Fruit fly (Drosophila melanogaster) whole organism, embryonic: ENCODE measurements around the gene nonC.

Experiments used
- Ada2b ChIP-seq: fragments of 200-800 bp; sonication (Bioruptor generic); IDR thresholded peaks from 2 replicates; pipeline ENCODE4 v1.3.6; 2022; ENCODE audit warnings: missing biosample characterization, missing genetic modification characterization
- CG11247 ChIP-seq: fragments of 200-800 bp; sonication (Bioruptor generic); IDR thresholded peaks from 2 replicates; pipeline ENCODE4 v1.3.6; 2022; ENCODE audit warnings: missing biosample characterization, missing genetic modification characterization
- CG12299 ChIP-seq: fragments of 200-800 bp; sonication (Bioruptor generic); optimal IDR thresholded peaks from 2 replicates; lab custom pipeline; 2018; ENCODE audit warnings: missing biosample characterization, mild to moderate bottlenecking, missing genetic modification characterization
- CG12659 ChIP-seq: fragments of 200-800 bp; sonication (Bioruptor generic); optimal IDR thresholded peaks from 3 replicates; lab custom pipeline; 2017; ENCODE audit warnings: mild to moderate bottlenecking, missing biosample characterization, missing genetic modification reagents, missing genetic modification characterization
- CG12769 ChIP-seq: fragments of 200-800 bp; sonication (Bioruptor generic); optimal IDR thresholded peaks from 2 replicates; lab custom pipeline; 2019; ENCODE audit warnings: missing biosample characterization, mild to moderate bottlenecking, missing genetic modification characterization, moderate library complexity
- CG16779 ChIP-seq: fragments of 200-800 bp; sonication (Bioruptor generic); IDR thresholded peaks from 2 replicates; pipeline ENCODE4 v1.3.6; 2022; ENCODE audit warnings: missing biosample characterization, missing genetic modification characterization
- CG16813 ChIP-seq: fragments of 200-800 bp; sonication (Bioruptor generic); IDR thresholded peaks from 3 replicates; pipeline ENCODE4 v1.3.6; 2022; ENCODE audit warnings: missing biosample characterization, missing genetic modification characterization; ENCODE audit not compliant: partially characterized antibody
- CG1792 ChIP-seq: fragments of 200-800 bp; sonication (Bioruptor generic); optimal IDR thresholded peaks from 2 replicates; lab custom pipeline; 2016; ENCODE audit warnings: missing biosample characterization, missing genetic modification characterization
- CG2116 ChIP-seq: fragments of 200-800 bp; sonication (Bioruptor generic); optimal IDR thresholded peaks from 3 replicates; lab custom pipeline; 2018; ENCODE audit warnings: missing biosample characterization, mild to moderate bottlenecking, missing genetic modification characterization
- CG2120 ChIP-seq: fragments of 200-800 bp; sonication (Bioruptor generic); optimal IDR thresholded peaks from 3 replicates; lab custom pipeline; 2016; ENCODE audit warnings: missing biosample characterization, missing genetic modification characterization
- CG30403 ChIP-seq: fragments of 200-800 bp; sonication (Bioruptor generic); optimal IDR thresholded peaks from 3 replicates; lab custom pipeline; 2016; ENCODE audit warnings: missing biosample characterization, missing genetic modification characterization
- CG3163 ChIP-seq: fragments of 200-800 bp; sonication (Bioruptor generic); optimal IDR thresholded peaks from 3 replicates; lab custom pipeline; 2016; ENCODE audit warnings: missing biosample characterization, missing genetic modification characterization
- CG3726 ChIP-seq: fragments of 200-800 bp; sonication (Bioruptor generic); IDR thresholded peaks from 3 replicates; pipeline ENCODE4, ENCODE4 v1.3.6; 2022; ENCODE audit warnings: missing biosample characterization, missing genetic modification characterization
- CG42726 ChIP-seq: fragments of 200-800 bp; sonication (Bioruptor generic); IDR thresholded peaks from 2 replicates; pipeline ENCODE4 v1.3.6; 2022; ENCODE audit warnings: missing biosample characterization, missing genetic modification characterization; ENCODE audit not compliant: partially characterized antibody
- Dad ChIP-seq: fragments of 200-800 bp; sonication (Bioruptor generic); optimal IDR thresholded peaks from 3 replicates; lab custom pipeline; 2016; ENCODE audit warnings: missing biosample characterization, missing genetic modification characterization
- Dll ChIP-seq: fragments of 200-800 bp; sonication (Bioruptor generic); IDR thresholded peaks from 4 replicates; pipeline ENCODE4 v1.3.6; 2022; ENCODE audit warnings: missing biosample characterization, missing genetic modification characterization; ENCODE audit not compliant: partially characterized antibody
- Dref ChIP-seq: fragments of 200-800 bp; sonication (Bioruptor generic); IDR thresholded peaks from 2 replicates; pipeline ENCODE4 v1.3.6; 2022; ENCODE audit warnings: missing biosample characterization, missing genetic modification characterization
- E2f1 ChIP-seq: fragments of 200-800 bp; sonication (Bioruptor generic); IDR thresholded peaks from 2 replicates; pipeline ENCODE4 v1.3.6; 2022; ENCODE audit warnings: missing biosample characterization, missing genetic modification characterization
- ERR ChIP-seq: fragments of 200-800 bp; sonication (Bioruptor generic); optimal IDR thresholded peaks from 2 replicates; lab custom pipeline; 2016; ENCODE audit warnings: missing biosample characterization, missing genetic modification characterization
- HLH4C ChIP-seq: fragments of 200-800 bp; sonication (Bioruptor generic); IDR thresholded peaks from 3 replicates; pipeline ENCODE4 v1.3.6; 2022; ENCODE audit warnings: missing biosample characterization, missing genetic modification characterization; ENCODE audit not compliant: partially characterized antibody
- Jarid2 ChIP-seq: fragments of 200-800 bp; sonication (Bioruptor generic); optimal IDR thresholded peaks from 3 replicates; lab custom pipeline; 2017; ENCODE audit warnings: mild to moderate bottlenecking, missing biosample characterization, missing genetic modification reagents, missing genetic modification characterization
- Lpt ChIP-seq: fragments of >200 bp; optimal IDR thresholded peaks from 2 replicates; lab custom pipeline; 2018; ENCODE audit warnings: missing biosample characterization, missing genetic modification characterization
- Med ChIP-seq: fragments of 200-800 bp; sonication (Bioruptor generic); peaks from one replicate; lab custom pipeline; 2016; ENCODE audit warnings: missing biosample characterization, missing genetic modification characterization, mild to moderate bottlenecking, inconsistent platforms, moderate library complexity
- Meics ChIP-seq: fragments of 200-800 bp; sonication (Bioruptor generic); optimal IDR thresholded peaks from 2 replicates; lab custom pipeline; 2017; ENCODE audit warnings: missing biosample characterization, mild to moderate bottlenecking, missing genetic modification characterization
- Usf ChIP-seq: fragments of 200-800 bp; sonication (Bioruptor generic); optimal IDR thresholded peaks from 2 replicates; lab custom pipeline; 2017; ENCODE audit warnings: missing genotype, missing biosample characterization, missing genetic modification characterization
- amos ChIP-seq: fragments of 200-800 bp; sonication (Bioruptor generic); IDR thresholded peaks from 2 replicates; pipeline ENCODE4 v1.3.6; 2022; ENCODE audit warnings: missing biosample characterization, missing genetic modification characterization; ENCODE audit not compliant: partially characterized antibody
- ato ChIP-seq: fragments of 200-800 bp; sonication (Bioruptor generic); IDR thresholded peaks from 2 replicates; pipeline ENCODE4 v1.3.6; 2022; ENCODE audit warnings: missing biosample characterization, missing genetic modification characterization; ENCODE audit not compliant: partially characterized antibody
- bbx ChIP-seq: fragments of 200-800 bp; sonication (Bioruptor generic); IDR thresholded peaks from 2 replicates; pipeline ENCODE4 v1.3.6; 2022; ENCODE audit warnings: missing biosample characterization, missing genetic modification characterization; ENCODE audit not compliant: partially characterized antibody
- chinmo ChIP-seq: fragments of 200-800 bp; sonication (Bioruptor generic); IDR thresholded peaks from 4 replicates; pipeline ENCODE4 v1.3.6; 2022; ENCODE audit warnings: missing biosample characterization, missing genetic modification characterization; ENCODE audit not compliant: partially characterized antibody
- dmrt99B ChIP-seq: fragments of 200-800 bp; sonication (Bioruptor generic); optimal IDR thresholded peaks from 2 replicates; lab custom pipeline; 2018; ENCODE audit warnings: missing biosample characterization, mild to moderate bottlenecking, missing genetic modification characterization, moderate library complexity
- ems ChIP-seq: fragments of 200-800 bp; sonication (Bioruptor generic); optimal IDR thresholded peaks from 3 replicates; lab custom pipeline; 2016; ENCODE audit warnings: missing biosample characterization, missing genetic modification characterization
- ftz-f1 ChIP-seq: fragments of 200-800 bp; sonication (Bioruptor generic); optimal IDR thresholded peaks from 2 replicates; lab custom pipeline; 2016; ENCODE audit warnings: missing biosample characterization, missing genetic modification characterization
- gfzf ChIP-seq: fragments of 200-800 bp; sonication (Bioruptor generic); optimal IDR thresholded peaks from 2 replicates; lab custom pipeline; 2016; ENCODE audit warnings: missing biosample characterization, mild to moderate bottlenecking, missing genetic modification characterization, moderate library complexity
- hbn ChIP-seq: fragments of 200-800 bp; sonication (Bioruptor generic); IDR thresholded peaks from 2 replicates; pipeline ENCODE4 v1.3.6; 2022; ENCODE audit warnings: missing biosample characterization, missing genetic modification characterization; ENCODE audit not compliant: partially characterized antibody
- ind ChIP-seq: fragments of 200-800 bp; sonication (Bioruptor generic); optimal IDR thresholded peaks from 3 replicates; lab custom pipeline; 2016; ENCODE audit warnings: missing biosample characterization, missing genetic modification characterization
- jumu ChIP-seq: fragments of 200-800 bp; sonication (Bioruptor generic); optimal IDR thresholded peaks from 3 replicates; lab custom pipeline; 2016; ENCODE audit warnings: missing biosample characterization, missing genetic modification characterization
- ken ChIP-seq: fragments of 200-800 bp; sonication (Bioruptor generic); IDR thresholded peaks from 3 replicates; pipeline ENCODE4 v1.3.6; 2022; ENCODE audit warnings: missing biosample characterization, missing genetic modification characterization
- klu ChIP-seq: fragments of 200-800 bp; sonication (Bioruptor generic); IDR thresholded peaks from 2 replicates; pipeline ENCODE4 v1.3.6; 2022; ENCODE audit warnings: missing biosample characterization, missing genetic modification characterization
- nerfin-1 ChIP-seq: fragments of 200-800 bp; sonication (Bioruptor generic); optimal IDR thresholded peaks from 3 replicates; lab custom pipeline; 2019; ENCODE audit warnings: missing biosample characterization, mild to moderate bottlenecking, missing genetic modification characterization, moderate library complexity
- onecut ChIP-seq: fragments of 200-800 bp; sonication (Bioruptor generic); IDR thresholded peaks from 2 replicates; pipeline ENCODE4 v1.3.6; 2022; ENCODE audit warnings: missing biosample characterization, missing genetic modification characterization
- pb ChIP-seq: fragments of 200-800 bp; sonication (Bioruptor generic); optimal IDR thresholded peaks from 3 replicates; lab custom pipeline; 2016; ENCODE audit warnings: missing biosample characterization, missing genetic modification characterization
- salm ChIP-seq: fragments of 200-800 bp; sonication (Bioruptor generic); optimal IDR thresholded peaks from 2 replicates; lab custom pipeline; 2018; ENCODE audit warnings: missing biosample characterization, mild to moderate bottlenecking, missing genetic modification characterization
- sd ChIP-seq: fragments of 200-800 bp; sonication (Bioruptor generic); optimal IDR thresholded peaks from 3 replicates; lab custom pipeline; 2018; ENCODE audit warnings: missing biosample characterization, mild to moderate bottlenecking, missing genetic modification characterization, moderate library complexity
- sna ChIP-seq: fragments of 200-800 bp; sonication (Bioruptor generic); IDR thresholded peaks from 2 replicates; pipeline ENCODE4 v1.3.6; 2022; ENCODE audit warnings: missing biosample characterization, missing genetic modification characterization; ENCODE audit not compliant: partially characterized antibody
- sqz ChIP-seq: fragments of 200-800 bp; sonication (Bioruptor generic); optimal IDR thresholded peaks from 3 replicates; lab custom pipeline; 2018; ENCODE audit warnings: missing biosample characterization, mild to moderate bottlenecking, missing genetic modification characterization
- stwl ChIP-seq: fragments of 200-800 bp; sonication (Bioruptor generic); optimal IDR thresholded peaks from 3 replicates; lab custom pipeline; 2018; ENCODE audit warnings: missing biosample characterization, mild to moderate bottlenecking, missing genetic modification characterization, moderate library complexity
- unpg ChIP-seq: fragments of 200-800 bp; sonication (Bioruptor generic); optimal IDR thresholded peaks from 3 replicates; lab custom pipeline; 2018; ENCODE audit warnings: missing biosample characterization, mild to moderate bottlenecking, missing genetic modification characterization, moderate library complexity
- zen2 ChIP-seq: fragments of 200-800 bp; sonication (Bioruptor generic); IDR thresholded peaks from 3 replicates; pipeline ENCODE4 v1.3.6; 2022; ENCODE audit warnings: missing biosample characterization, missing genetic modification characterization; ENCODE audit not compliant: partially characterized antibody
- zfh1 ChIP-seq: fragments of 200-800 bp; sonication (Bioruptor generic); IDR thresholded peaks from 3 replicates; pipeline ENCODE4 v1.3.6; 2022; ENCODE audit warnings: missing biosample characterization, missing genetic modification characterization

The nonC gene

DNA sequence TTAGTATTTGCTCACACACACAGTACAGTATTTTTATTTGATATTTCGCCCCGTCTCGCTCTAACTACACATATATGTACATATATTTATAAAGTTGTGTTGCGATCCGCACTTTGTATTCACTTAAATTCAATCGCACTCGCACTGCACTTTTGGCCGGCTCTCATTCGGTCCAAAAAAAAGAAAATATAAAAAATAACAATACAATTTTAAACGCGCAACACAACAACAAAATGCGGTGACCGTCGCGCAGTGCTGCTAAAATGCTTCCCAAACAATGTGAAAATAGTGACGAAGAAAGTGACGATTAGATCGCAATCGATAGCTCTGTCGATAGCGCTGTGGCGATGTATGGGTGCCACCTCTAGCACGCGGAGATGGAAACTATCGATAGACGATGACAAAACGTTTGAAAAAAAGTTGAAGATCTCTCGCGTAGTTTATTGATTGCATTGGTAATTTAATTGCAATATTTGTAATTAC, 20.9 kb upstream of the nonC start, which contains the start of the genes C3G and pod1 (continued):
- TF ChIP-seq bbx (GFP tag; lab: Robert Waterston, UW): peak; percentile 99
- TF ChIP-seq CG1792 (GFP tag; lab: Kevin White, UChicago): peak; percentile 18
- TF ChIP-seq gfzf (GFP tag; lab: Kevin White, UChicago): peak; percentile 88
- peak; percentile 77 for TF ChIP-seq Meics (GFP tag; lab: Kevin White, UChicago)
- peak; percentile 100 for TF ChIP-seq amos
- TF ChIP-seq klu (GFP tag; lab: Robert Waterston, UW): no peak
- TF ChIP-seq jumu (GFP tag; lab: Kevin White, UChicago): peak; percentile 42
- TF ChIP-seq hbn: peak; percentile 97
- no peak for TF ChIP-seq CG3163 (GFP tag; lab: Kevin White, UChicago)
- TF ChIP-seq Lpt (GFP tag; lab: Kevin White, UChicago): no peak
- TF ChIP-seq salm (tag; lab: Kevin White, UChicago): no peak
- TF ChIP-seq dmrt99B (tag; lab: Kevin White, UChicago): no peak
- no peak for TF ChIP-seq Ada2b (GFP tag; lab: Robert Waterston, UW)
- TF ChIP-seq sd (tag; lab: Kevin White, UChicago): peak; percentile 58
- TF ChIP-seq zfh1 (GFP tag; lab: Robert Waterston, UW): 0 out of 3 replicates have a peak, but pooled peaks have one; percentile 40
- TF ChIP-seq CG12769 (tag; lab: Kevin White, UChicago): peak; percentile 42
- peak; percentile 96 for TF ChIP-seq zen2
- peak; percentile 61; the same call in 2 of the 3 replicates for TF ChIP-seq ken (GFP tag; lab: Robert Waterston, UW)
- peak; percentile 19 for TF ChIP-seq Jarid2 (GFP tag; lab: Kevin White, UChicago)
- TF ChIP-seq CG16779 (GFP tag; lab: Robert Waterston, UW): no peak
- peak; percentile 99 for TF ChIP-seq CG16813 (GFP tag; lab: Robert Waterston, UW)
- TF ChIP-seq CG3726 (GFP tag; lab: Robert Waterston, UW): no peak
- peak; percentile 90 for TF ChIP-seq Med (GFP tag; lab: Kevin White, UChicago)
- peak; percentile 17 for TF ChIP-seq ind
- TF ChIP-seq CG30403 (GFP tag; lab: Kevin White, UChicago): peak; percentile 11
- TF ChIP-seq ems: peak; percentile 21
- peak; percentile 38 for TF ChIP-seq Dad (GFP tag; lab: Kevin White, UChicago)
- no peak for TF ChIP-seq E2f1 (GFP tag; lab: Robert Waterston, UW)
- TF ChIP-seq CG12299 (tag; lab: Kevin White, UChicago): peak; percentile 39
- peak; percentile 90 for TF ChIP-seq sna (GFP tag; lab: Robert Waterston, UW)
- TF ChIP-seq sqz: peak; percentile 32
- TF ChIP-seq onecut (GFP tag; lab: Robert Waterston, UW): peak; percentile 25; the same call in 1 of the 2 replicates
- TF ChIP-seq CG11247 (GFP tag; lab: Robert Waterston, UW): 0 out of 2 replicates have a peak, but pooled peaks have one; percentile 8
- TF ChIP-seq ERR (GFP tag; lab: Kevin White, UChicago): peak; percentile 6
- TF ChIP-seq CG12659 (GFP tag; lab: Kevin White, UChicago): peak; percentile 81
- TF ChIP-seq Usf (GFP tag; lab: Kevin White, UChicago): no peak
- peak; percentile 53 for TF ChIP-seq CG2120 (GFP tag; lab: Kevin White, UChicago)
- peak; percentile 99 for TF ChIP-seq CG42726 (GFP tag; lab: Robert Waterston, UW)
- TF ChIP-seq HLH4C (GFP tag; lab: Robert Waterston, UW): peak; percentile 98
- TF ChIP-seq Dref (GFP tag; lab: Robert Waterston, UW): peak; percentile 99
- TF ChIP-seq unpg (GFP tag; lab: Kevin White, UChicago): peak; percentile 23
- TF ChIP-seq ftz-f1 (GFP tag; lab: Kevin White, UChicago): peak; percentile 45
- peak; percentile 26 for TF ChIP-seq pb
- peak; percentile 96 for TF ChIP-seq ato (GFP tag; lab: Robert Waterston, UW)
- TF ChIP-seq Dll (GFP tag; lab: Robert Waterston, UW): peak; percentile 94
- peak; percentile 98 for TF ChIP-seq chinmo (GFP tag; lab: Robert Waterston, UW)
- peak; percentile 41 for TF ChIP-seq stwl (tag; lab: Kevin White, UChicago)
- peak; percentile 84 for TF ChIP-seq CG2116 (GFP tag; lab: Kevin White, UChicago)
- TF ChIP-seq nerfin-1 (tag; lab: Kevin White, UChicago): peak; percentile 23
